Worm (Caenorhabditis elegans): ENCODE measurements around the gene str-111.

ce11 chrV:16127401-16127800 lies 41.5 kb downstream of the str-111 start, which contains the start of gene fbxa-143:
- no peak for TF ChIP-seq ztf-11 (tag; optimal IDR thresholded peaks at IDR 0.05)
- TF ChIP-seq blmp-1 (tag; optimal IDR thresholded peaks at IDR 0.05), result no peak
- no peak for TF ChIP-seq pha-4 (tag; optimal IDR thresholded peaks at IDR 0.05)
- no peak for TF ChIP-seq snpc-4 (tag; optimal IDR thresholded peaks at IDR 0.05)
- TF ChIP-seq nhr-12 (tag; optimal IDR thresholded peaks at IDR 0.05), result no peak
- no peak for TF ChIP-seq nhr-28 (tag; optimal IDR thresholded peaks at IDR 0.05)

All from whole organism, mixed stage, embryonic.